Fruit fly (Drosophila melanogaster) whole organism, embryonic: ENCODE results near the gene CG17839.

ENCODE experiments used
- Abd-B ChIP-seq: fragments of 200-800 bp; sonication (Bioruptor generic); optimal IDR thresholded peaks from 2 replicates; lab custom pipeline; 2018; ENCODE audit warnings: missing biosample characterization, mild to moderate bottlenecking, missing genetic modification characterization, moderate library complexity
- Bdp1 ChIP-seq: fragments of 200-800 bp; sonication (Bioruptor generic); optimal IDR thresholded peaks from 3 replicates; lab custom pipeline; 2016; ENCODE audit warnings: missing biosample characterization, missing genetic modification characterization
- CG10959 ChIP-seq: fragments of 200-800 bp; sonication (Bioruptor generic); IDR thresholded peaks from 2 replicates; pipeline ENCODE4 v1.3.6; 2022; ENCODE audit warnings: missing biosample characterization, missing genetic modification characterization
- CG11723 ChIP-seq: fragments of 200-800 bp; sonication (Bioruptor generic); optimal IDR thresholded peaks from 2 replicates; lab custom pipeline; 2017; ENCODE audit warnings: missing biosample characterization, mild to moderate bottlenecking, missing genetic modification characterization
- CG12071 ChIP-seq: fragments of 200-800 bp; sonication (Bioruptor generic); optimal IDR thresholded peaks from 3 replicates; lab custom pipeline; 2018; ENCODE audit warnings: missing biosample characterization, mild to moderate bottlenecking, missing genetic modification characterization
- CG14667 ChIP-seq: fragments of 200-800 bp; sonication (Bioruptor generic); IDR thresholded peaks from 2 replicates; pipeline ENCODE4 v1.3.6; 2022; ENCODE audit warnings: missing biosample characterization, missing genetic modification characterization
- CG1529 ChIP-seq: fragments of 200-800 bp; sonication (Bioruptor generic); optimal IDR thresholded peaks from 3 replicates; lab custom pipeline; 2018; ENCODE audit warnings: missing biosample characterization, missing genetic modification characterization
- CG15479 ChIP-seq: fragments of 200-800 bp; sonication (Bioruptor generic); optimal IDR thresholded peaks from 3 replicates; lab custom pipeline; 2019; ENCODE audit warnings: missing biosample characterization, mild to moderate bottlenecking, missing genetic modification characterization, moderate library complexity
- CG15514 ChIP-seq: fragments of 200-800 bp; sonication (Bioruptor generic); optimal IDR thresholded peaks from 3 replicates; lab custom pipeline; 2017; ENCODE audit warnings: missing biosample characterization, missing genetic modification characterization, mild to moderate bottlenecking, moderate library complexity, missing genetic modification reagents
- CG16863 ChIP-seq: fragments of 200-800 bp; sonication (Bioruptor generic); optimal IDR thresholded peaks from 3 replicates; lab custom pipeline; 2016; ENCODE audit warnings: missing biosample characterization, missing genetic modification characterization
- CG18476 ChIP-seq: fragments of 200-800 bp; sonication (Bioruptor generic); optimal IDR thresholded peaks from 2 replicates; lab custom pipeline; 2016; ENCODE audit warnings: missing biosample characterization, mild to moderate bottlenecking, missing genetic modification characterization
- CG2129 ChIP-seq: fragments of 200-800 bp; sonication (Bioruptor generic); IDR thresholded peaks from 2 replicates; pipeline ENCODE4 v1.3.6; 2022; ENCODE audit warnings: missing biosample characterization, missing genetic modification characterization; ENCODE audit not compliant: partially characterized antibody
- CG2202 ChIP-seq: fragments of 200-800 bp; sonication (Bioruptor generic); optimal IDR thresholded peaks from 2 replicates; lab custom pipeline; 2018; ENCODE audit warnings: missing biosample characterization, mild to moderate bottlenecking, missing genetic modification characterization
- CG3163 ChIP-seq: fragments of 200-800 bp; sonication (Bioruptor generic); optimal IDR thresholded peaks from 3 replicates; lab custom pipeline; 2016; ENCODE audit warnings: missing biosample characterization, missing genetic modification characterization
- CG32772 ChIP-seq: fragments of 200-800 bp; sonication (Bioruptor generic); IDR thresholded peaks from 2 replicates; pipeline ENCODE4 v1.3.6; 2022; ENCODE audit warnings: missing biosample characterization, missing genetic modification characterization
- CG34224 ChIP-seq: fragments of 200-800 bp; sonication (Bioruptor generic); IDR thresholded peaks from 3 replicates; pipeline ENCODE4 v1.3.6; 2022; ENCODE audit warnings: missing biosample characterization, missing genetic modification characterization; ENCODE audit not compliant: partially characterized antibody
- CG4404 ChIP-seq: fragments of 200-800 bp; sonication (Bioruptor generic); IDR thresholded peaks from 2 replicates; pipeline ENCODE4 v1.3.6; 2022; ENCODE audit warnings: missing biosample characterization, missing genetic modification characterization
- CG7271 ChIP-seq: fragments of 200-800 bp; sonication (Bioruptor generic); optimal IDR thresholded peaks from 2 replicates; lab custom pipeline; 2018; ENCODE audit warnings: missing biosample characterization, mild to moderate bottlenecking, missing genetic modification characterization, moderate library complexity
- CG7372 ChIP-seq: fragments of 200-800 bp; sonication (Bioruptor generic); IDR thresholded peaks from 2 replicates; pipeline ENCODE4 v1.3.6; 2022; ENCODE audit warnings: missing biosample characterization, missing genetic modification characterization
- CG7928 ChIP-seq: fragments of 200-800 bp; sonication (Bioruptor generic); optimal IDR thresholded peaks from 2 replicates; lab custom pipeline; 2017; ENCODE audit warnings: missing biosample characterization, mild to moderate bottlenecking, missing genetic modification characterization
- CoRest ChIP-seq: fragments of 200-800 bp; sonication (Bioruptor generic); optimal IDR thresholded peaks from 3 replicates; lab custom pipeline; 2018; ENCODE audit warnings: missing biosample characterization, mild to moderate bottlenecking, missing genetic modification characterization, moderate library complexity
- D19B ChIP-seq: fragments of 200-800 bp; sonication (Bioruptor generic); optimal IDR thresholded peaks from 2 replicates; lab custom pipeline; 2017; ENCODE audit warnings: missing biosample characterization, mild to moderate bottlenecking, missing genetic modification characterization
- Deaf1 ChIP-seq: fragments of 200-800 bp; optimal IDR thresholded peaks from 3 replicates; lab custom pipeline; 2019; ENCODE audit warnings: missing biosample characterization, mild to moderate bottlenecking, missing genetic modification characterization, moderate library complexity
- E2f2 ChIP-seq: fragments of 200-800 bp; sonication (Bioruptor generic); IDR thresholded peaks from 2 replicates; pipeline ENCODE4 v1.3.6; 2022; ENCODE audit warnings: missing biosample characterization, missing genetic modification characterization
- Ets97D ChIP-seq: fragments of 200-800 bp; sonication (Bioruptor generic); optimal IDR thresholded peaks from 3 replicates; lab custom pipeline; 2016; ENCODE audit warnings: missing biosample characterization, missing genetic modification characterization
- Fer2 ChIP-seq: fragments of 200-800 bp; sonication (Bioruptor generic); optimal IDR thresholded peaks from 2 replicates; lab custom pipeline; 2018; ENCODE audit warnings: missing biosample characterization, mild to moderate bottlenecking, missing genetic modification characterization, moderate library complexity
- Hand ChIP-seq: fragments of 200-800 bp; sonication (Bioruptor generic); optimal IDR thresholded peaks from 2 replicates; lab custom pipeline; 2017; ENCODE audit warnings: mild to moderate bottlenecking, missing biosample characterization, missing genetic modification reagents, missing genetic modification characterization
- Kr ChIP-seq: fragments of 200-800 bp; sonication (Bioruptor generic); optimal IDR thresholded peaks from 2 replicates; lab custom pipeline; 2017; ENCODE audit warnings: missing biosample characterization, mild to moderate bottlenecking, missing genetic modification characterization
- Lhr ChIP-seq: fragments of 200-800 bp; sonication (Bioruptor generic); optimal IDR thresholded peaks from 3 replicates; lab custom pipeline; 2017; ENCODE audit warnings: mild to moderate bottlenecking, missing biosample characterization, missing genetic modification reagents, missing genetic modification characterization
- Nf-YC ChIP-seq: fragments of 200-800 bp; optimal IDR thresholded peaks from 3 replicates; lab custom pipeline; 2019; ENCODE audit warnings: missing biosample characterization, mild to moderate bottlenecking, missing genetic modification characterization, moderate library complexity
- Ravus ChIP-seq: fragments of 200-800 bp; sonication (Bioruptor generic); IDR thresholded peaks from 2 replicates; pipeline ENCODE4 v1.3.6; 2022; ENCODE audit warnings: missing biosample characterization, missing genetic modification characterization
- Sry-δ ChIP-seq: fragments of 200-800 bp; sonication (Bioruptor generic); optimal IDR thresholded peaks from 2 replicates; lab custom pipeline; 2016; ENCODE audit warnings: missing biosample characterization, missing genetic modification characterization
- ato ChIP-seq: fragments of 200-800 bp; sonication (Bioruptor generic); IDR thresholded peaks from 2 replicates; pipeline ENCODE4 v1.3.6; 2022; ENCODE audit warnings: missing biosample characterization, missing genetic modification characterization; ENCODE audit not compliant: partially characterized antibody
- cg ChIP-seq: fragments of 200-800 bp; sonication (Bioruptor generic); optimal IDR thresholded peaks from 3 replicates; lab custom pipeline; 2019; ENCODE audit warnings: missing biosample characterization, mild to moderate bottlenecking, missing genetic modification characterization, moderate library complexity
- crc ChIP-seq: fragments of 200-800 bp; sonication (Bioruptor generic); optimal IDR thresholded peaks from 2 replicates; lab custom pipeline; 2016; ENCODE audit warnings: missing biosample characterization, missing genetic modification characterization
- dmrt99B ChIP-seq: fragments of 200-800 bp; sonication (Bioruptor generic); optimal IDR thresholded peaks from 2 replicates; lab custom pipeline; 2018; ENCODE audit warnings: missing biosample characterization, mild to moderate bottlenecking, missing genetic modification characterization, moderate library complexity
- dpn ChIP-seq, 2 experiments: fragments of 200-800 bp; sonication (Bioruptor generic); optimal IDR thresholded peaks; 3 replicates each; lab custom pipeline; 2016; ENCODE audit warnings: missing biosample characterization in 2 of 2, missing genetic modification characterization in 2 of 2
- en ChIP-seq: fragments of 200-800 bp; sonication (Bioruptor generic); optimal IDR thresholded peaks from 2 replicates; lab custom pipeline; 2016; ENCODE audit warnings: missing biosample characterization, missing genetic modification characterization
- eve ChIP-seq, 2 experiments: fragments of >200 bp; optimal IDR thresholded peaks; 2 replicates each; lab custom pipeline; 2017; ENCODE audit warnings: missing biosample characterization in 2 of 2, missing genetic modification characterization in 2 of 2
- gce ChIP-seq: fragments of 200-800 bp; sonication (Bioruptor generic); IDR thresholded peaks from 3 replicates; pipeline ENCODE4 v1.3.6; 2022; ENCODE audit warnings: missing biosample characterization, missing genetic modification characterization
- h ChIP-seq: fragments of >200 bp; optimal IDR thresholded peaks from 2 replicates; lab custom pipeline; 2017
- hbn ChIP-seq: fragments of 200-800 bp; sonication (Bioruptor generic); IDR thresholded peaks from 2 replicates; pipeline ENCODE4 v1.3.6; 2022; ENCODE audit warnings: missing biosample characterization, missing genetic modification characterization; ENCODE audit not compliant: partially characterized antibody
- jigr1 ChIP-seq: fragments of 200-800 bp; sonication (Bioruptor generic); IDR thresholded peaks from 3 replicates; pipeline ENCODE4 v1.3.6; 2022; ENCODE audit warnings: missing biosample characterization, missing genetic modification characterization
- lbe ChIP-seq: fragments of 200-800 bp; sonication (Bioruptor generic); optimal IDR thresholded peaks from 2 replicates; lab custom pipeline; 2016; ENCODE audit warnings: missing biosample characterization, mild to moderate bottlenecking, missing genetic modification characterization
- sima ChIP-seq: fragments of 200-800 bp; sonication (Bioruptor generic); optimal IDR thresholded peaks from 2 replicates; lab custom pipeline; 2016; ENCODE audit warnings: missing biosample characterization, missing genetic modification characterization
- unpg ChIP-seq: fragments of 200-800 bp; sonication (Bioruptor generic); optimal IDR thresholded peaks from 3 replicates; lab custom pipeline; 2018; ENCODE audit warnings: missing biosample characterization, mild to moderate bottlenecking, missing genetic modification characterization, moderate library complexity
- wor ChIP-seq: fragments of 200-800 bp; sonication (Bioruptor generic); IDR thresholded peaks from 2 replicates; pipeline ENCODE4 v1.3.6; 2022; ENCODE audit warnings: missing biosample characterization, missing genetic modification characterization
- zfh1 ChIP-seq: fragments of 200-800 bp; sonication (Bioruptor generic); IDR thresholded peaks from 3 replicates; pipeline ENCODE4 v1.3.6; 2022; ENCODE audit warnings: missing biosample characterization, missing genetic modification characterization
- zfh2 ChIP-seq: fragments of 200-800 bp; sonication (Bioruptor generic); optimal IDR thresholded peaks from 2 replicates; lab custom pipeline; 2016; ENCODE audit warnings: missing biosample characterization, missing genetic modification characterization

The CG17839 gene

DNA sequence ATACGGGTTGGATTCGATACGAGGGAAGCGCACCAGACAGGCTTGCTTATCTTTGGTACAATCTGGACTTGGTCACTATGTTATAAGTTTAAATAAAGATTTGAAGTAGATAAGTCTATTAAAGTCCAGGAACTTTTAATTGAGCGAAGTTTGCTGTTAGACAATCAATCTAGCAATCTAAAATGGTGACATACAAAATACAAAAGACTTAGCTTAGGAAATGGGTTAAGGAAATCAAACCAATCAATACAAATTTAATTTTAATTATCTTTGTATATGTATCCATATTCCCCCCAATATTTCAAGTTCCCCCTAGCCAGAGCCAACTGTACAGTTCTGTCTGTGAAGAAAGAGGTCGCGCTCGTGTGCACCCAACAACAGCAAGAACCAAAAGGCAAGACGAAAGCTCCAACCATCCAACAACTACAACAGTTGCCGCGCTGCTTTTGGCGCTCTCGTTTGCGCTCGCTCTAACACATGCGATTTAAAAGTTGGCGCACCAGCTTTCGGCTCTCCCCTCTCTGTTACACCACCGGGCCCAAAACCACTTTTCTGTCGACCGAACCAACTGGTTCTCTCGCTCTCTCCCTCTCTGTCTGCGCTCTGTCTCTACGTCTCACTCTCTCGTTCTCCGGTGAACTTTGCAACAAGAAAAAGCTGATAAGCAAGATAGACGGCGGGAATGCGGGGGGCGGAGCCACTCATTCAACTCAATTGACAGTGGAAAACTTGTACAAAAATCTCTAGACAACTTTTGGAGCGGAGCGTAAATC, 48.8 kb upstream of the CG17839 start (continued):
- TF ChIP-seq CG10959 (GFP tag; lab: Robert Waterston, UW) (no peak), Lhr (no peak), CG15479 (GFP tag; lab: Kevin White, UChicago) (no peak), crc (peak; percentile 44), E2f2 (peak; percentile 59; the same call in 1 of the 2 replicates), Ravus (GFP tag; lab: Robert Waterston, UW) (peak; percentile 30), CG34224 (GFP tag; lab: Robert Waterston, UW) (peak; percentile 69), ato (GFP tag; lab: Robert Waterston, UW) (0 out of 2 replicates have a peak, but pooled peaks have one; percentile 20), CG12071 (GFP tag; lab: Kevin White, UChicago) (peak; percentile 68), CG18476 (GFP tag; lab: Kevin White, UChicago) (peak; percentile 82), zfh1 (GFP tag; lab: Robert Waterston, UW) (peak; percentile 69), Kr (GFP tag; lab: Kevin White, UChicago) (no peak), wor (GFP tag; lab: Robert Waterston, UW) (peak; percentile 66), CG1529 (GFP tag; lab: Kevin White, UChicago) (peak; percentile 83), CG16863 (GFP tag; lab: Kevin White, UChicago) (peak; percentile 62), lbe (no peak), CG15514 (GFP tag; lab: Kevin White, UChicago) (peak; percentile 65), CG2202 (tag; lab: Kevin White, UChicago) (peak; percentile 38), CG7271 (tag; lab: Kevin White, UChicago) (no peak), dmrt99B (tag; lab: Kevin White, UChicago) (peak; percentile 95), CG14667 (GFP tag; lab: Robert Waterston, UW) (peak; percentile 67), Deaf1 (tag; lab: Kevin White, UChicago) (peak; percentile 62), cg (peak; percentile 63), Nf-YC (peak; percentile 82), CG2129 (GFP tag; lab: Robert Waterston, UW) (no peak), Fer2 (peak; percentile 76), jigr1 (GFP tag; lab: Robert Waterston, UW) (peak; percentile 79; the same call in 2 of the 3 replicates), CoRest (tag; lab: Kevin White, UChicago) (peak; percentile 95), CG32772 (GFP tag; lab: Robert Waterston, UW) (peak; percentile 80; the same call in 1 of the 2 replicates), en (no peak), unpg (peak; percentile 80), zfh2 (GFP tag; lab: Kevin White, UChicago) (peak; percentile 82), CG7928 (GFP tag; lab: Kevin White, UChicago) (peak; percentile 65), CG7372 (GFP tag; lab: Robert Waterston, UW) (peak; percentile 86), Ets97D (GFP tag; lab: Kevin White, UChicago) (peak; percentile 22), dpn (GFP tag; optimal IDR thresholded peaks at IDR 0.05; lab: Kevin White, UChicago) (peak; percentile 84 to 85), CG11723 (GFP tag; lab: Kevin White, UChicago) (peak; percentile 81), sima (GFP tag; lab: Kevin White, UChicago) (no peak), Hand (peak; percentile 84), hbn (GFP tag; lab: Robert Waterston, UW) (peak; percentile 67; the same call in 1 of the 2 replicates), Sry-δ (GFP tag; lab: Kevin White, UChicago) (peak; percentile 25), CG4404 (GFP tag; lab: Robert Waterston, UW) (peak; percentile 78), Bdp1 (peak; percentile 63), h (no peak), CG3163 (GFP tag; lab: Kevin White, UChicago) (no peak), eve (GFP tag; optimal IDR thresholded peaks at IDR 0.05; lab: Kevin White, UChicago) (no peak), D19B (GFP tag; lab: Kevin White, UChicago) (peak; percentile 80), Abd-B (GFP tag; lab: Kevin White, UChicago) (peak; percentile 89), gce (GFP tag; lab: Robert Waterston, UW) (peak; percentile 60; the same call in 2 of the 3 replicates)
